Worm (Caenorhabditis elegans): ENCODE measurements around the gene T08A11.1.

DNA sequence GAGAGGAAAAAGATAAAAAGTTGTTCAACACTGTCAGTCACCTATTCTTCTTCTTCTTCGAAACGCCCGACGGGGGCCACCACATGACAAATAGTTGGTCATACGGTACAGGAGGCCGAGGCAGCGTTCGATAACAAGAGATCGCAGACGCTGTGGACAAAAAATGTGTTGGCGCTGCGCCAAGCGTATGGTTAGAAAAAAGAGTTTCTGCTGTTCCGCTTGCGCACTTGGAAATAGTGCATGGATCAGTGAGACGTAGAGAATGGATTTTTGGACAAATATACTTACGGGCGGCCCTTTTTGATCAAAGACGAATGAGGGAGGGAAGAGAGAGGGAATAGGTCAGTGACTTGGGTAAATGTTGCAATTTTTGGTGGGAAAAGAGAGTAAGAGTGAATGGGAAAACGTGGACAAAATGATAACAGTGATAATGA is 21.8 kb upstream of the T08A11.1 start:
- TF ChIP-seq egl-27 (tag; optimal IDR thresholded peaks at IDR 0.05) (peak; percentile 57), snpc-4 (tag; optimal IDR thresholded peaks at IDR 0.05) (peak; percentile 43), mdl-1 (tag; optimal IDR thresholded peaks at IDR 0.05) (peak; percentile 70), nhr-237 (tag; optimal IDR thresholded peaks at IDR 0.05) (no peak), nhr-28 (tag; optimal IDR thresholded peaks at IDR 0.05) (no peak), unc-62 (GFP tag; optimal IDR thresholded peaks at IDR 0.05) (no peak), lin-15B (tag; optimal IDR thresholded peaks at IDR 0.05) (peak; percentile 40)

Measured in whole organism, L3 larva.